Fruit fly (Drosophila melanogaster): Measurements from ENCODE around the gene Pcp.

The Pcp gene

dm6 chr2L:7039342-7039684 is 17.8 kb downstream of the Pcp start (continued):
- no peak for TF ChIP-seq ab (GFP tag; optimal IDR thresholded peaks at IDR 0.05)
- TF ChIP-seq Xrp1 (GFP tag; IDR thresholded peaks at IDR 0.05) = peak; percentile 76
- peak; percentile 44 for TF ChIP-seq PHDP (tag; optimal IDR thresholded peaks at IDR 0.05)
- no peak for TF ChIP-seq CG11085 (GFP tag; IDR thresholded peaks at IDR 0.05)
- peak; percentile 19 for TF ChIP-seq CG16863 (GFP tag; optimal IDR thresholded peaks at IDR 0.05)
- no peak for TF ChIP-seq jigr1 (GFP tag; IDR thresholded peaks at IDR 0.05)
- TF ChIP-seq Mad (GFP tag; optimal IDR thresholded peaks at IDR 0.05) = no peak
- no peak for TF ChIP-seq Deaf1 (tag; optimal IDR thresholded peaks at IDR 0.05)
- peak; percentile 55 for TF ChIP-seq slp2 (GFP tag; optimal IDR thresholded peaks at IDR 0.05)
- TF ChIP-seq pfk (GFP tag; optimal IDR thresholded peaks at IDR 0.05) = no peak
- peak; percentile 43 for TF ChIP-seq CG1603 (tag; optimal IDR thresholded peaks at IDR 0.05)
- peak; percentile 16 for TF ChIP-seq crc (GFP tag; optimal IDR thresholded peaks at IDR 0.05)
- TF ChIP-seq ranshi (GFP tag; IDR thresholded peaks at IDR 0.05) = peak; percentile 28; the same call in 1 of the 2 replicates
- TF ChIP-seq CG13123 (GFP tag; optimal IDR thresholded peaks at IDR 0.05) = no peak
- TF ChIP-seq Nf-YB (GFP tag; optimal IDR thresholded peaks at IDR 0.05) = no peak
- TF ChIP-seq CG12219 (GFP tag; optimal IDR thresholded peaks at IDR 0.05) = peak; percentile 39
- peak; percentile 49 to 76 for TF ChIP-seq dpn (GFP tag; optimal IDR thresholded peaks at IDR 0.05)
- TF ChIP-seq Oli (tag; optimal IDR thresholded peaks at IDR 0.05) = peak; percentile 43
- TF ChIP-seq CG2199 (GFP tag; IDR thresholded peaks at IDR 0.05) = no peak
- no peak for TF ChIP-seq h (optimal IDR thresholded peaks at IDR 0.05)
- no peak for TF ChIP-seq Trl (optimal IDR thresholded peaks at IDR 0.05)
- peak; percentile 28 for TF ChIP-seq Trl (GFP tag; optimal IDR thresholded peaks at IDR 0.05)
- peak; percentile 44; the same call in 2 of the 3 replicates for TF ChIP-seq CG7357 (GFP tag; IDR thresholded peaks at IDR 0.05)
- peak; percentile 32 for TF ChIP-seq CG12659 (GFP tag; optimal IDR thresholded peaks at IDR 0.05)
- peak; percentile 35 for TF ChIP-seq CG4282 (GFP tag; optimal IDR thresholded peaks at IDR 0.05)
- peak; percentile 79 for TF ChIP-seq CG6689 (GFP tag; IDR thresholded peaks at IDR 0.05)
- TF ChIP-seq NK7.1 (GFP tag; optimal IDR thresholded peaks at IDR 0.05) = no peak
- peak; percentile 67 for TF ChIP-seq CG4424 (GFP tag; optimal IDR thresholded peaks at IDR 0.05)
- peak; percentile 2; the same call in 1 of the 2 replicates for TF ChIP-seq Rx (GFP tag; IDR thresholded peaks at IDR 0.05)
- peak; percentile 19 for TF ChIP-seq odd (GFP tag; optimal IDR thresholded peaks at IDR 0.05)
- TF ChIP-seq bab2 (GFP tag; optimal IDR thresholded peaks at IDR 0.05) = peak; percentile 31
- peak; percentile 63 for TF ChIP-seq CG7839 (tag; optimal IDR thresholded peaks at IDR 0.05)
- TF ChIP-seq vvl (GFP tag; IDR thresholded peaks at IDR 0.05) = peak; percentile 70; the same call in 1 of the 2 replicates
- no peak for TF ChIP-seq vfl (GFP tag; optimal IDR thresholded peaks at IDR 0.05)
- TF ChIP-seq Kr (GFP tag; optimal IDR thresholded peaks at IDR 0.05) = no peak
- no peak for TF ChIP-seq CG43689 (GFP tag; IDR thresholded peaks at IDR 0.05)
- TF ChIP-seq Med (GFP tag) = peak; percentile 54
- peak; percentile 5 for TF ChIP-seq CG4854 (GFP tag; optimal IDR thresholded peaks at IDR 0.05)
- no peak for TF ChIP-seq ro (GFP tag; IDR thresholded peaks at IDR 0.05)
- peak; percentile 61 for TF ChIP-seq slbo (GFP tag; IDR thresholded peaks at IDR 0.05)
- TF ChIP-seq ap (GFP tag; IDR thresholded peaks at IDR 0.05) = no peak
- TF ChIP-seq Hr78 (GFP tag; optimal IDR thresholded peaks at IDR 0.05) = no peak
- peak; percentile 3 for TF ChIP-seq BtbVII (GFP tag; optimal IDR thresholded peaks at IDR 0.05)
- peak; percentile 43 for TF ChIP-seq fd96Cb (tag; optimal IDR thresholded peaks at IDR 0.05)
- TF ChIP-seq fd3F (GFP tag; optimal IDR thresholded peaks at IDR 0.05) = peak; percentile 7
- peak; percentile 67; the same call in 2 of the 3 replicates for TF ChIP-seq CG34422 (GFP tag; IDR thresholded peaks at IDR 0.05)
- peak; percentile 41 for TF ChIP-seq Vsx1 (GFP tag; optimal IDR thresholded peaks at IDR 0.05)
- peak; percentile 57 for TF ChIP-seq Blimp-1 (GFP tag; optimal IDR thresholded peaks at IDR 0.05)
- 0 out of 2 replicates have a peak, but pooled peaks have one; percentile 25 for TF ChIP-seq Lim3 (GFP tag; IDR thresholded peaks at IDR 0.05)
- TF ChIP-seq CG31224 (GFP tag; IDR thresholded peaks at IDR 0.05) = no peak
- TF ChIP-seq CG14050 (GFP tag; IDR thresholded peaks at IDR 0.05) = 0 out of 3 replicates have a peak, but pooled peaks have one; percentile 11
- peak; percentile 53; the same call in 1 of the 2 replicates for TF ChIP-seq CG14014 (GFP tag; IDR thresholded peaks at IDR 0.05)
